Worm (Caenorhabditis elegans) whole organism, L1 larva: ENCODE data around the gene lec-10.

Source experiments
- C16A3.4 ChIP-seq: fragments of 150-350 bp; optimal IDR thresholded peaks from 2 replicates; lab custom pipeline; 2014; ENCODE audit warnings: missing biosample characterization, missing genetic modification characterization
- blmp-1 ChIP-seq: fragments of 150-350 bp; optimal IDR thresholded peaks from 2 replicates; lab custom pipeline; 2014; ENCODE audit warnings: missing biosample characterization, missing genetic modification characterization
- ceh-8 ChIP-seq: fragments of 200-800 bp; sonication (Bioruptor generic); optimal IDR thresholded peaks from 2 replicates; lab custom pipeline; 2018; ENCODE audit warnings: mild to moderate bottlenecking, missing genetic modification characterization, moderate library complexity, missing compliant biosample characterization
- ceh-82 ChIP-seq, 3 experiments: fragments of 150-350 bp in 1 of 3; sonication (generic microtip) in 2 of 3; optimal IDR thresholded peaks; 2 replicates each; lab custom pipeline; 2014 to 2017; ENCODE audit warnings: missing biosample characterization in 3 of 3, missing genetic modification characterization in 3 of 3
- ceh-90 ChIP-seq: sonication (generic microtip); optimal IDR thresholded peaks from 2 replicates; lab custom pipeline; 2016; ENCODE audit warnings: missing genetic modification characterization, missing compliant biosample characterization
- ces-1 ChIP-seq: fragments of 150-350 bp; optimal IDR thresholded peaks from 2 replicates; lab custom pipeline; 2014; ENCODE audit warnings: missing biosample characterization, missing genetic modification reagents, missing genetic modification characterization
- dsc-1 ChIP-seq: sonication (generic microtip); optimal IDR thresholded peaks from 2 replicates; lab custom pipeline; 2016; ENCODE audit warnings: mild to moderate bottlenecking, missing genetic modification characterization, missing compliant biosample characterization
- efl-1 ChIP-seq, 4 experiments: fragments of 150-350 bp; optimal IDR thresholded peaks in 3 of 4; peaks in 1 of 4; 1 replicate in 1 of 4; 2 replicates in 3 of 4; lab custom pipeline; 2014; ENCODE audit warnings: missing biosample characterization in 2 of 4, missing genetic modification characterization in 2 of 4, missing genetic modification reagents in 2 of 4
- elt-2 ChIP-seq: sonication (generic microtip); optimal IDR thresholded peaks from 2 replicates; lab custom pipeline; 2016; ENCODE audit warnings: missing genetic modification characterization, mild to moderate bottlenecking, inconsistent platforms, missing compliant biosample characterization, missing genetic modification reagents
- elt-3 ChIP-seq, 6 experiments: fragments of 150-350 bp in 1 of 6; sonication (generic microtip); optimal IDR thresholded peaks; 2 replicates each; lab custom pipeline; 2017 to 2018; ENCODE audit warnings: missing biosample characterization in 6 of 6, missing genetic modification characterization in 6 of 6, inconsistent platforms in 1 of 6
- fkh-10 ChIP-seq: sonication (generic microtip); optimal IDR thresholded peaks from 2 replicates; lab custom pipeline; 2017; ENCODE audit warnings: missing biosample characterization, missing genetic modification reagents, missing genetic modification characterization
- fkh-4 ChIP-seq: sonication (generic microtip); optimal IDR thresholded peaks from 2 replicates; lab custom pipeline; 2016; ENCODE audit warnings: missing compliant biosample characterization, missing genetic modification characterization, borderline replicate concordance
- fkh-8 ChIP-seq: sonication (generic microtip); optimal IDR thresholded peaks from 2 replicates; lab custom pipeline; 2016; ENCODE audit warnings: mild to moderate bottlenecking, missing genetic modification characterization, missing compliant biosample characterization
- grh-1 ChIP-seq: fragments of 200-800 bp; sonication (Bioruptor generic); IDR thresholded peaks from 2 replicates; pipeline ENCODE4 v1.3.6; 2022; ENCODE audit warnings: missing genetic modification reagents, missing genetic modification characterization, missing compliant biosample characterization
- lin-14 ChIP-seq: fragments of 200-800 bp; sonication (Bioruptor generic); optimal IDR thresholded peaks from 2 replicates; lab custom pipeline; 2018; ENCODE audit warnings: mild to moderate bottlenecking, missing genetic modification characterization, moderate library complexity, missing compliant biosample characterization
- lsy-2 ChIP-seq, 2 experiments: fragments of 150-350 bp; optimal IDR thresholded peaks; 2 replicates each; lab custom pipeline; 2014; ENCODE audit warnings: missing biosample characterization in 2 of 2, missing genetic modification characterization in 2 of 2
- mab-9 ChIP-seq: fragments of 200-800 bp; sonication (Bioruptor generic); IDR thresholded peaks from 2 replicates; pipeline ENCODE4 v1.3.6; 2022; ENCODE audit warnings: missing genetic modification reagents, missing genetic modification characterization, missing compliant biosample characterization
- mep-1 ChIP-seq: fragments of 150-350 bp; optimal IDR thresholded peaks from 2 replicates; lab custom pipeline; 2014; ENCODE audit warnings: missing biosample characterization, missing genetic modification characterization
- nhr-12 ChIP-seq: sonication (generic microtip); optimal IDR thresholded peaks from 2 replicates; lab custom pipeline; 2017; ENCODE audit warnings: missing biosample characterization, missing genetic modification characterization
- nhr-20 ChIP-seq: sonication (generic microtip); optimal IDR thresholded peaks from 2 replicates; lab custom pipeline; 2016; ENCODE audit warnings: mild to moderate bottlenecking, missing genetic modification characterization, missing compliant biosample characterization
- nhr-28 ChIP-seq: fragments of 150-350 bp; optimal IDR thresholded peaks from 2 replicates; lab custom pipeline; 2014; ENCODE audit warnings: missing biosample characterization, missing genetic modification characterization
- nhr-47 ChIP-seq: sonication (generic microtip); optimal IDR thresholded peaks from 2 replicates; lab custom pipeline; 2016; ENCODE audit warnings: mild to moderate bottlenecking, missing genetic modification characterization, moderate library complexity, missing compliant biosample characterization
- nhr-71 ChIP-seq: sonication (generic microtip); optimal IDR thresholded peaks from 2 replicates; lab custom pipeline; 2016; ENCODE audit warnings: mild to moderate bottlenecking, missing genetic modification characterization, moderate library complexity, missing compliant biosample characterization
- nhr-77 ChIP-seq: fragments of 150-350 bp; optimal IDR thresholded peaks from 2 replicates; lab custom pipeline; 2014; ENCODE audit warnings: missing biosample characterization, missing genetic modification characterization
- nhr-85 ChIP-seq: sonication (generic microtip); peaks from one replicate; lab custom pipeline; 2016; ENCODE audit warnings: missing genetic modification characterization, inconsistent platforms, missing compliant biosample characterization
- pax-3 ChIP-seq: fragments of 200-800 bp; sonication (Bioruptor generic); optimal IDR thresholded peaks from 2 replicates; lab custom pipeline; 2018; ENCODE audit warnings: mild to moderate bottlenecking, missing genetic modification characterization, moderate library complexity, missing compliant biosample characterization
- pqm-1 ChIP-seq: sonication (generic microtip); optimal IDR thresholded peaks from 3 replicates; lab custom pipeline; 2017; ENCODE audit warnings: missing biosample characterization, missing genetic modification characterization
- rnt-1 ChIP-seq: sonication (generic microtip); optimal IDR thresholded peaks from 2 replicates; lab custom pipeline; 2016; ENCODE audit warnings: mild to moderate bottlenecking, missing genetic modification characterization, moderate library complexity, missing compliant biosample characterization
- snpc-4 ChIP-seq: fragments of 150-350 bp; optimal IDR thresholded peaks from 2 replicates; lab custom pipeline; 2014; ENCODE audit warnings: missing biosample characterization, missing genetic modification characterization
- unc-86 ChIP-seq: sonication (generic microtip); optimal IDR thresholded peaks from 2 replicates; lab custom pipeline; 2016; ENCODE audit warnings: missing genetic modification characterization, missing compliant biosample characterization
- zip-4 ChIP-seq: fragments of 200-800 bp; sonication (Bioruptor generic); optimal IDR thresholded peaks from 2 replicates; lab custom pipeline; 2018; ENCODE audit warnings: mild to moderate bottlenecking, missing genetic modification characterization, moderate library complexity, missing compliant biosample characterization

Gene lec-10

ce11 chrV:6533030-6533429 is 44.1 kb upstream of the lec-10 start, which contains the start of gene hpo-26:
hpo-26 (minus strand) TSS chrV:6533060.
- TF ChIP-seq lin-14 (GFP tag; lab: Kevin White, UChicago), result peak; percentile 15
- peak; percentile 21 for TF ChIP-seq nhr-71 (tag; lab: Kevin White, UChicago)
- TF ChIP-seq nhr-28 (tag; lab: Kevin White, UChicago), result no peak
- peak; percentile 81 for TF ChIP-seq nhr-77 (tag; lab: Kevin White, UChicago)
- peak in 1 of 2 experiments; percentile 9 for TF ChIP-seq lsy-2 (tag; optimal IDR thresholded peaks at IDR 0.05; lab: Kevin White, UChicago)
- TF ChIP-seq ceh-82 (tag; optimal IDR thresholded peaks at IDR 0.05; lab: Kevin White, UChicago), result peak in 1 of 3 experiments; percentile 12

- TF ChIP-seq lsy-2 (tag; optimal IDR thresholded peaks at IDR 0.05; lab: Kevin White, UChicago) (no peak), C16A3.4 (tag; lab: Kevin White, UChicago) (no peak), ceh-8 (GFP tag; lab: Kevin White, UChicago) (no peak), mep-1 (tag; lab: Kevin White, UChicago) (no peak), ces-1 (GFP tag; lab: Kevin White, UChicago) (no peak), efl-1 (optimal IDR thresholded peaks at IDR 0.05; lab: Kevin White, UChicago) (no peak), efl-1 (GFP tag; optimal IDR thresholded peaks at IDR 0.05 in 1 of 2; lab: Kevin White, UChicago) (peak in 1 of 2 experiments; percentile 59), pqm-1 (peak; percentile 84), nhr-85 (tag; lab: Kevin White, UChicago) (no peak), zip-4 (GFP tag; lab: Kevin White, UChicago) (no peak), mab-9 (GFP tag; lab: Robert Waterston, UW) (no peak), elt-2 (peak; percentile 93)
- TF ChIP-seq, all 84 proteins: peak for 3
These were observed 35.8 kb upstream of the lec-10 start, which contains the start of gene acs-1 for ce11 chrV:6524757-6525156. acs-1 (plus strand) TSS chrV:6524989.

ce11 chrV:6522879-6523497 is 34.1 kb upstream of the lec-10 start:
- TF ChIP-seq nhr-12 (tag; lab: Kevin White, UChicago), result no peak
- peak; percentile 70 for TF ChIP-seq nhr-85 (tag; lab: Kevin White, UChicago)
- no peak for TF ChIP-seq ceh-90 (tag; lab: Kevin White, UChicago)
- no peak for TF ChIP-seq nhr-47 (tag; lab: Kevin White, UChicago)
- peak in 1 of 6 experiments; percentile 22 for TF ChIP-seq elt-3 (tag; optimal IDR thresholded peaks at IDR 0.05; lab: Kevin White, UChicago)
- TF ChIP-seq lin-14 (GFP tag; lab: Kevin White, UChicago), result peak; percentile 25
- no peak for TF ChIP-seq grh-1 (GFP tag; lab: Robert Waterston, UW)
- TF ChIP-seq blmp-1 (tag; lab: Kevin White, UChicago), result peak; percentile 56
- no peak for TF ChIP-seq nhr-20 (tag; lab: Kevin White, UChicago)
- TF ChIP-seq elt-2, result peak; percentile 72
- TF ChIP-seq pqm-1, result peak; percentile 35

- TF ChIP-seq mab-9 (GFP tag; lab: Robert Waterston, UW), result no peak
- TF ChIP-seq dsc-1, result no peak
- no peak for TF ChIP-seq fkh-4
- TF ChIP-seq fkh-10 (GFP tag; lab: Kevin White, UChicago), result no peak
- no peak for TF ChIP-seq pax-3 (tag; lab: Kevin White, UChicago)
These were observed 31.6 kb upstream of the lec-10 start, which contains the start of the genes F46E10.2 and F46E10.18 for ce11 chrV:6520385-6521080. F46E10.2 (plus strand) TSS chrV:6520435. F46E10.18 (plus strand) TSS chrV:6521030.

- TF ChIP-seq rnt-1 (tag; lab: Kevin White, UChicago) (no peak), unc-86 (tag; lab: Kevin White, UChicago) (no peak), ceh-8 (GFP tag; lab: Kevin White, UChicago) (no peak), mep-1 (tag; lab: Kevin White, UChicago) (no peak), efl-1 (optimal IDR thresholded peaks at IDR 0.05; lab: Kevin White, UChicago) (no peak), efl-1 (GFP tag; optimal IDR thresholded peaks at IDR 0.05 in 1 of 2; lab: Kevin White, UChicago) (peak in 1 of 2 experiments; percentile 75), snpc-4 (no peak), pax-3 (tag; lab: Kevin White, UChicago) (no peak), fkh-8 (tag; lab: Kevin White, UChicago) (no peak)
These were observed 29.2 kb upstream of the lec-10 start, which contains the start of gene F46E10.3 for ce11 chrV:6518225-6518396. F46E10.3 (plus strand) TSS chrV:6518297.
